Worm (Caenorhabditis elegans) whole organism, L3 larva: ENCODE data around the gene T16G12.12.

Source experiments
- ZK546.5 ChIP-seq: sonication (generic microtip); optimal IDR thresholded peaks from 2 replicates; lab custom pipeline; 2017; ENCODE audit warnings: missing biosample characterization, missing genetic modification characterization
- ceh-28 ChIP-seq: fragments of 150-350 bp; optimal IDR thresholded peaks from 2 replicates; lab custom pipeline; 2014; ENCODE audit warnings: missing biosample characterization, missing genetic modification reagents, missing genetic modification characterization
- elt-1 ChIP-seq: fragments of 150-350 bp; optimal IDR thresholded peaks from 2 replicates; lab custom pipeline; 2014; ENCODE audit warnings: missing biosample characterization, missing genetic modification characterization
- elt-2 ChIP-seq: sonication (generic microtip); optimal IDR thresholded peaks from 2 replicates; lab custom pipeline; 2016; ENCODE audit warnings: missing genetic modification reagents, mild to moderate bottlenecking, missing genetic modification characterization, missing compliant biosample characterization
- lin-39 ChIP-seq: fragments of 150-350 bp; optimal IDR thresholded peaks from 2 replicates; lab custom pipeline; 2018; ENCODE audit warnings: missing biosample characterization, missing genetic modification reagents, missing genetic modification characterization
- mml-1 ChIP-seq: fragments of 150-350 bp; sonication (generic microtip); optimal IDR thresholded peaks from 3 replicates; lab custom pipeline; 2014; ENCODE audit warnings: missing biosample characterization, missing genetic modification characterization
- skn-1 ChIP-seq: fragments of 150-350 bp; optimal IDR thresholded peaks from 2 replicates; lab custom pipeline; 2014; ENCODE audit warnings: missing biosample characterization, missing genetic modification characterization
- snpc-4 ChIP-seq: fragments of 150-350 bp; optimal IDR thresholded peaks from 2 replicates; lab custom pipeline; 2014; ENCODE audit warnings: missing biosample characterization, missing genetic modification characterization
- unc-39 ChIP-seq: sonication (generic microtip); optimal IDR thresholded peaks from 4 replicates; lab custom pipeline; 2017; ENCODE audit warnings: missing biosample characterization, missing genetic modification characterization

- TF ChIP-seq ceh-28 (tag; lab: Kevin White, UChicago): no peak
- no peak for TF ChIP-seq snpc-4 (tag; lab: Kevin White, UChicago)
- TF ChIP-seq unc-39 (tag; lab: Kevin White, UChicago): no peak
- no peak for TF ChIP-seq ZK546.5 (tag; lab: Kevin White, UChicago)
- TF ChIP-seq lin-39 (tag; lab: Kevin White, UChicago): no peak
- no peak for TF ChIP-seq elt-1 (tag; lab: Kevin White, UChicago)
- no peak for TF ChIP-seq elt-2 (tag; lab: Kevin White, UChicago)
- no peak for TF ChIP-seq skn-1 (tag; lab: Kevin White, UChicago)
- TF ChIP-seq mml-1 (tag; lab: Kevin White, UChicago): no peak
Measured at ce11 chrIII:10106390-10106789, 53.0 kb downstream of the T16G12.12 start, which contains the start of gene srt-55.
